Worm (Caenorhabditis elegans): ENCODE measurements around the gene F01D4.8.

ce11 chrIV:10442904-10443303, 10.0 kb downstream of the F01D4.8 start:
- TF ChIP-seq lsy-2 (tag; optimal IDR thresholded peaks at IDR 0.05) (no peak), unc-62 (GFP tag; optimal IDR thresholded peaks at IDR 0.05) (no peak), ztf-11 (tag; optimal IDR thresholded peaks at IDR 0.05) (no peak), elt-3 (tag; optimal IDR thresholded peaks at IDR 0.05) (no peak), elt-1 (tag; optimal IDR thresholded peaks at IDR 0.05; ENCODE audit: borderline replicate concordance, insufficient read depth) (no peak), lin-13 (tag; optimal IDR thresholded peaks at IDR 0.05) (no peak)
